Fruit fly (Drosophila melanogaster) whole organism, adult: ENCODE results near the gene Arp1.

Source experiments
- CG11617 ChIP-seq: fragments of 200-800 bp; sonication (Bioruptor generic); optimal IDR thresholded peaks from 2 replicates; lab custom pipeline; 2017; ENCODE audit warnings: mild to moderate bottlenecking, missing biosample characterization, missing genetic modification reagents, missing genetic modification characterization
- CG12768 ChIP-seq: fragments of 200-800 bp; sonication (Bioruptor generic); optimal IDR thresholded peaks from 2 replicates; lab custom pipeline; 2017; ENCODE audit warnings: missing biosample characterization, missing genetic modification characterization, mild to moderate bottlenecking, moderate library complexity, missing genetic modification reagents
- CG14711 ChIP-seq: fragments of 200-800 bp; sonication (Bioruptor generic); optimal IDR thresholded peaks from 2 replicates; lab custom pipeline; 2018; ENCODE audit warnings: missing biosample characterization, mild to moderate bottlenecking, missing genetic modification characterization, moderate library complexity
- CG1620 ChIP-seq: fragments of 200-800 bp; sonication (Bioruptor generic); optimal IDR thresholded peaks from 2 replicates; lab custom pipeline; 2016; ENCODE audit warnings: missing biosample characterization, missing genetic modification characterization
- CG33017 ChIP-seq: fragments of 200-800 bp; sonication (Bioruptor generic); optimal IDR thresholded peaks from 2 replicates; lab custom pipeline; 2018; ENCODE audit warnings: missing biosample characterization, mild to moderate bottlenecking, missing genetic modification characterization, moderate library complexity
- CG5204 ChIP-seq: fragments of 200-800 bp; sonication (Bioruptor generic); optimal IDR thresholded peaks from 2 replicates; lab custom pipeline; 2016; ENCODE audit warnings: missing biosample characterization, missing genetic modification characterization
- CG7045 ChIP-seq: fragments of 200-800 bp; sonication (Bioruptor generic); optimal IDR thresholded peaks from 2 replicates; lab custom pipeline; 2017; ENCODE audit warnings: missing biosample characterization, mild to moderate bottlenecking, missing genetic modification characterization
- CG7101 ChIP-seq: fragments of 200-800 bp; sonication (Bioruptor generic); optimal IDR thresholded peaks from 2 replicates; lab custom pipeline; 2018; ENCODE audit warnings: missing biosample characterization, mild to moderate bottlenecking, missing genetic modification characterization, moderate library complexity
- Clk ChIP-seq: fragments of 200-800 bp; sonication (Bioruptor generic); optimal IDR thresholded peaks from 2 replicates; lab custom pipeline; 2017; ENCODE audit warnings: missing biosample characterization, missing genetic modification characterization
- Crg-1 ChIP-seq: fragments of 200-800 bp; sonication (Bioruptor generic); optimal IDR thresholded peaks from 2 replicates; lab custom pipeline; 2016; ENCODE audit warnings: missing biosample characterization, missing genetic modification characterization
- Hr96 ChIP-seq: fragments of 200-800 bp; sonication (Bioruptor generic); optimal IDR thresholded peaks from 2 replicates; lab custom pipeline; 2016; ENCODE audit warnings: missing biosample characterization, missing genetic modification characterization
- Mnt ChIP-seq: fragments of 200-800 bp; sonication (Bioruptor generic); optimal IDR thresholded peaks from 2 replicates; lab custom pipeline; 2016; ENCODE audit warnings: missing biosample characterization, mild to moderate bottlenecking, missing genetic modification characterization
- bab1 ChIP-seq: fragments of 200-800 bp; sonication (Bioruptor generic); optimal IDR thresholded peaks from 3 replicates; lab custom pipeline; 2019; ENCODE audit warnings: missing biosample characterization, mild to moderate bottlenecking, missing genetic modification characterization, moderate library complexity
- cic ChIP-seq: fragments of 200-800 bp; sonication (Bioruptor generic); optimal IDR thresholded peaks from 2 replicates; lab custom pipeline; 2017; ENCODE audit warnings: missing biosample characterization, mild to moderate bottlenecking, missing genetic modification characterization, moderate library complexity
- cnc ChIP-seq, 2 experiments: fragments of >200 bp; optimal IDR thresholded peaks; 2 replicates each; lab custom pipeline; 2017
- kay ChIP-seq: fragments of 200-800 bp; sonication (Bioruptor generic); peaks from one replicate; lab custom pipeline; 2016; ENCODE audit warnings: missing biosample characterization, missing genetic modification characterization, borderline replicate concordance
- ovo ChIP-seq: fragments of 200-800 bp; sonication (Bioruptor generic); optimal IDR thresholded peaks from 2 replicates; lab custom pipeline; 2016; ENCODE audit warnings: missing biosample characterization, missing genetic modification characterization
- pad ChIP-seq: fragments of 200-800 bp; sonication (Bioruptor generic); optimal IDR thresholded peaks from 3 replicates; lab custom pipeline; 2017; ENCODE audit warnings: missing biosample characterization, missing genetic modification characterization, mild to moderate bottlenecking, moderate library complexity, missing genetic modification reagents
- tj ChIP-seq: fragments of 200-800 bp; sonication (Bioruptor generic); optimal IDR thresholded peaks from 3 replicates; lab custom pipeline; 2017; ENCODE audit warnings: missing biosample characterization, mild to moderate bottlenecking, missing genetic modification characterization, moderate library complexity
- toe ChIP-seq: fragments of 200-800 bp; sonication (Bioruptor generic); optimal IDR thresholded peaks from 2 replicates; lab custom pipeline; 2016; ENCODE audit warnings: missing biosample characterization, missing genetic modification characterization

Arp1 gene

dm6 chr3R:12691422-12692101, at the start of gene Arp1:
Arp1 (plus strand) TSS chr3R:12691743.
- peak; percentile 4 for TF ChIP-seq bab1 (GFP tag; lab: Kevin White, UChicago)
- TF ChIP-seq Clk (GFP tag; lab: Kevin White, UChicago) = no peak

dm6 chr3R:12642051-12642532, 49.5 kb upstream of the Arp1 start, which contains the start of gene CG6753:
CG6753 (minus strand) TSS chr3R:12642482.
- no peak for TF ChIP-seq Clk (GFP tag; lab: Kevin White, UChicago)
- TF ChIP-seq CG11617 (GFP tag; lab: Kevin White, UChicago) = no peak
- no peak for TF ChIP-seq CG33017 (tag; lab: Kevin White, UChicago)
- TF ChIP-seq kay = no peak

- no peak for TF ChIP-seq Crg-1 (GFP tag; lab: Kevin White, UChicago)
- TF ChIP-seq CG5204 = no peak
- TF ChIP-seq toe (GFP tag; lab: Kevin White, UChicago) = no peak
- no peak for TF ChIP-seq cnc (optimal IDR thresholded peaks at IDR 0.05; lab: Kevin White, UChicago)
- no peak for TF ChIP-seq Hr96
- no peak for TF ChIP-seq bab1 (GFP tag; lab: Kevin White, UChicago)
- TF ChIP-seq CG11617 (GFP tag; lab: Kevin White, UChicago) = no peak
- no peak for TF ChIP-seq CG7045 (GFP tag; lab: Kevin White, UChicago)
- TF ChIP-seq cic (GFP tag; lab: Kevin White, UChicago) = no peak
- TF ChIP-seq kay = no peak
- TF ChIP-seq pad (GFP tag; lab: Kevin White, UChicago) = no peak
- no peak for TF ChIP-seq Clk (GFP tag; lab: Kevin White, UChicago)
- no peak for TF ChIP-seq CG14711 (tag; lab: Kevin White, UChicago)
- no peak for TF ChIP-seq tj (GFP tag; lab: Kevin White, UChicago)
- no peak for TF ChIP-seq ovo (GFP tag; lab: Kevin White, UChicago)
- no peak for TF ChIP-seq CG12768 (GFP tag; lab: Kevin White, UChicago)
- no peak for TF ChIP-seq CG33017 (tag; lab: Kevin White, UChicago)
Observed at dm6 chr3R:12644621-12645310, 46.8 kb upstream of the Arp1 start.

dm6 chr3R:12645771-12646317, 45.7 kb upstream of the Arp1 start:
- TF ChIP-seq CG7101 (tag; lab: Kevin White, UChicago) = no peak
- no peak for TF ChIP-seq CG11617 (GFP tag; lab: Kevin White, UChicago)
- no peak for TF ChIP-seq kay
- TF ChIP-seq cnc (optimal IDR thresholded peaks at IDR 0.05; lab: Kevin White, UChicago) = no peak
- no peak for TF ChIP-seq ovo (GFP tag; lab: Kevin White, UChicago)
- TF ChIP-seq CG1620 (GFP tag; lab: Kevin White, UChicago) = no peak
- TF ChIP-seq tj (GFP tag; lab: Kevin White, UChicago) = no peak
- TF ChIP-seq CG33017 (tag; lab: Kevin White, UChicago) = no peak
- no peak for TF ChIP-seq pad (GFP tag; lab: Kevin White, UChicago)

- peak; percentile 54 for TF ChIP-seq kay
- TF ChIP-seq ovo (GFP tag; lab: Kevin White, UChicago) = no peak
- no peak for TF ChIP-seq cnc (optimal IDR thresholded peaks at IDR 0.05; lab: Kevin White, UChicago)
Observed at dm6 chr3R:12646926-12647325, 44.6 kb upstream of the Arp1 start.

dm6 chr3R:12647348-12647747, 44.2 kb upstream of the Arp1 start:
- TF ChIP-seq CG1620 (GFP tag; lab: Kevin White, UChicago) (no peak), toe (GFP tag; lab: Kevin White, UChicago) (no peak), CG11617 (GFP tag; lab: Kevin White, UChicago) (no peak), Clk (GFP tag; lab: Kevin White, UChicago) (no peak), ovo (GFP tag; lab: Kevin White, UChicago) (no peak), CG14711 (tag; lab: Kevin White, UChicago) (no peak), CG7101 (tag; lab: Kevin White, UChicago) (no peak), tj (GFP tag; lab: Kevin White, UChicago) (no peak), Crg-1 (GFP tag; lab: Kevin White, UChicago) (no peak), Hr96 (no peak), pad (GFP tag; lab: Kevin White, UChicago) (no peak), bab1 (GFP tag; lab: Kevin White, UChicago) (no peak), cic (GFP tag; lab: Kevin White, UChicago) (no peak), Mnt (GFP tag; lab: Kevin White, UChicago) (no peak), CG5204 (no peak)
